Worm (Caenorhabditis elegans) whole organism, late embryonic: ENCODE data around the gene rabr-1.

Experiments used
- K02D7.2 ChIP-seq: sonication (generic microtip); optimal IDR thresholded peaks from 2 replicates; lab custom pipeline; 2017; ENCODE audit warnings: mild to moderate bottlenecking, missing genetic modification characterization, missing compliant biosample characterization
- dmd-4 ChIP-seq: sonication (generic microtip); optimal IDR thresholded peaks from 2 replicates; lab custom pipeline; 2016; ENCODE audit warnings: borderline replicate concordance, missing genetic modification characterization, missing compliant biosample characterization
- hlh-30 ChIP-seq: sonication (generic microtip); optimal IDR thresholded peaks from 2 replicates; lab custom pipeline; 2017; ENCODE audit warnings: antibody characterized with exemption, missing genetic modification characterization, missing compliant biosample characterization; ENCODE audit not compliant: insufficient read depth
- madf-2 ChIP-seq: sonication (generic microtip); optimal IDR thresholded peaks from 2 replicates; lab custom pipeline; 2017; ENCODE audit warnings: missing genetic modification characterization, missing compliant biosample characterization
- nhr-11 ChIP-seq: fragments of 150-350 bp; optimal IDR thresholded peaks from 2 replicates; lab custom pipeline; 2014; ENCODE audit warnings: missing biosample characterization, missing genetic modification characterization
- tbx-2 ChIP-seq: sonication (generic microtip); optimal IDR thresholded peaks from 2 replicates; lab custom pipeline; 2016; ENCODE audit warnings: missing genetic modification characterization, missing compliant biosample characterization
- unc-86 ChIP-seq: sonication (generic microtip); optimal IDR thresholded peaks from 2 replicates; lab custom pipeline; 2016; ENCODE audit warnings: missing genetic modification characterization, missing compliant biosample characterization

ce11 chrX:2494296-2494695 is 1.7 kb upstream of the rabr-1 start:
- TF ChIP-seq K02D7.2, result no peak
- TF ChIP-seq dmd-4 (tag; lab: Kevin White, UChicago), result no peak
- TF ChIP-seq hlh-30 (tag; lab: Kevin White, UChicago), result no peak
- TF ChIP-seq unc-86 (tag; lab: Kevin White, UChicago), result no peak
- TF ChIP-seq nhr-11, result no peak
- no peak for TF ChIP-seq tbx-2 (tag; lab: Kevin White, UChicago)
- TF ChIP-seq madf-2, result no peak
